Worm (Caenorhabditis elegans) whole organism, L3 larva: ENCODE data around the gene clec-32.

Experiments used
- mdl-1 ChIP-seq: fragments of 150-350 bp; optimal IDR thresholded peaks from 2 replicates; lab custom pipeline; 2014; ENCODE audit warnings: missing biosample characterization, missing genetic modification characterization
- pha-4 ChIP-seq: fragments of 150-350 bp; optimal IDR thresholded peaks from 2 replicates; lab custom pipeline; 2014; ENCODE audit warnings: missing biosample characterization, missing genetic modification reagents, missing genetic modification characterization
- snpc-4 ChIP-seq: fragments of 150-350 bp; optimal IDR thresholded peaks from 2 replicates; lab custom pipeline; 2014; ENCODE audit warnings: missing biosample characterization, missing genetic modification characterization

ce11 chrV:16865404-16865803 lies 3.8 kb upstream of the clec-32 start, which contains the start of gene clec-28:
- TF ChIP-seq mdl-1 (tag; lab: Kevin White, UChicago) (no peak), pha-4 (tag; lab: Kevin White, UChicago) (no peak), snpc-4 (tag; lab: Kevin White, UChicago) (no peak)
